Worm (Caenorhabditis elegans) whole organism, midembryonic: ENCODE measurements around the gene F18E9.1.

Experiments used
- T22C8.4 ChIP-seq: fragments of 200-800 bp; sonication (Bioruptor generic); IDR thresholded peaks from 2 replicates; pipeline ENCODE4 v1.3.6; 2022; ENCODE audit warnings: missing genetic modification characterization, missing compliant biosample characterization
- cog-1 ChIP-seq: sonication (generic microtip); optimal IDR thresholded peaks from 2 replicates; lab custom pipeline; 2016; ENCODE audit warnings: missing genetic modification characterization, missing compliant biosample characterization
- flt-1 ChIP-seq: fragments of 200-800 bp; sonication (Bioruptor generic); IDR thresholded peaks from 2 replicates; pipeline ENCODE4 v1.3.6; 2022; ENCODE audit warnings: missing genetic modification characterization, missing compliant biosample characterization
- klf-2 ChIP-seq: fragments of 200-800 bp; sonication (Bioruptor generic); conservative IDR thresholded peaks from 2 replicates; pipeline ENCODE4 v1.3.6; 2022; ENCODE audit warnings: missing genetic modification reagents, missing genetic modification characterization, missing compliant biosample characterization
- med-1 ChIP-seq: sonication (generic microtip); optimal IDR thresholded peaks from 2 replicates; lab custom pipeline; 2017; ENCODE audit warnings: missing genetic modification characterization, mild to moderate bottlenecking, missing compliant biosample characterization, antibody characterized with exemption, missing genetic modification reagents; ENCODE audit not compliant: insufficient read depth
- ref-1 ChIP-seq: fragments of 200-800 bp; sonication (Bioruptor generic); conservative IDR thresholded peaks from 2 replicates; pipeline ENCODE4 v1.3.6; 2022; ENCODE audit warnings: missing genetic modification reagents, missing genetic modification characterization, missing compliant biosample characterization
- tab-1 ChIP-seq: fragments of 200-800 bp; sonication (Bioruptor generic); IDR thresholded peaks from 2 replicates; pipeline ENCODE4 v1.3.6; 2022; ENCODE audit warnings: missing genetic modification characterization, missing compliant biosample characterization
- ztf-23 ChIP-seq: fragments of 200-800 bp; sonication (Bioruptor generic); IDR thresholded peaks from 2 replicates; pipeline ENCODE4 v1.3.6; 2022; ENCODE audit warnings: missing genetic modification reagents, missing genetic modification characterization, missing compliant biosample characterization
- ztf-29 ChIP-seq: fragments of 200-800 bp; sonication (Bioruptor generic); IDR thresholded peaks from 2 replicates; pipeline ENCODE4 v1.3.6; 2022; ENCODE audit warnings: missing genetic modification reagents, missing genetic modification characterization, missing compliant biosample characterization

DNA sequence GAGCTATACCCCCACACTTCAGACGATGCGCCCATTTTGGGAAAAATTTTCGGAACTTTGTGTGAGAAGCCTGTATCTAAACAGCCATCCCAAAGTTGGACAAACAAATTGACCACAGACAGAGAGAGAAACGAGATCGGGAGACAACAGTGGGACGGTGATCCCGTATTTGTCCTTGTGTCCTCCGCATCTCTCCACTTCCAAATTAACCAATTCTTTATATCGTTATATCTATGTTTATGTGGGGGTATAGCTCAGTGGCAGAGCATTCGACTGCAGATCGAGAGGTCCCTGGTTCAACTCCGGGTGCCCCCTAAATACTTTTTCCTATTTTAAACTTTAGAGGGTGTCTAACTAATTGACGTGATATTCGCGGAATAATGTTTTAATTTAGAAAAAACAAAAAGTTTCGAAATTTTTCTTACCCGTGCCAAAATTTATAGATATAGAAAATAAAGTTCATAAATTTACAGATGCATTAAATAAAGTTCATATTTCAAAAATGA, 37.4 kb downstream of the F18E9.1 start:
- TF ChIP-seq cog-1 (tag; lab: Kevin White, UChicago) (no peak), ref-1 (GFP tag; lab: Robert Waterston, UW) (peak; percentile 64), ztf-23 (GFP tag; lab: Robert Waterston, UW) (no peak; the same call in 1 of the 2 replicates), med-1 (GFP tag; lab: Kevin White, UChicago) (peak; percentile 43), tab-1 (peak; percentile 83), klf-2 (GFP tag; lab: Robert Waterston, UW) (peak; percentile 69), ztf-29 (GFP tag; lab: Robert Waterston, UW) (no peak), flt-1 (peak; percentile 91), T22C8.4 (GFP tag; lab: Robert Waterston, UW) (no peak; the same call in none of the 2 replicates)
